Fruit fly (Drosophila melanogaster) whole organism, embryonic: Measurements from ENCODE around the gene Reg-2.
A peak's percentile ranks its signal among the peaks of the same experiment; 100 is the strongest.

Experiments
- Adf1 ChIP-seq: fragments of 200-800 bp; sonication (Bioruptor generic); IDR thresholded peaks from 2 replicates; pipeline ENCODE4 v1.3.6; 2022; ENCODE audit warnings: missing biosample characterization, missing genetic modification characterization
- Blimp-1 ChIP-seq: fragments of 200-800 bp; sonication (Bioruptor generic); optimal IDR thresholded peaks from 3 replicates; lab custom pipeline; 2018; ENCODE audit warnings: missing biosample characterization, missing genetic modification characterization, mild to moderate bottlenecking, moderate library complexity, missing genetic modification reagents
- BtbVII ChIP-seq: fragments of 200-800 bp; sonication (Bioruptor generic); optimal IDR thresholded peaks from 3 replicates; lab custom pipeline; 2017; ENCODE audit warnings: missing biosample characterization, mild to moderate bottlenecking, missing genetic modification characterization
- CG10147 ChIP-seq: fragments of 200-800 bp; sonication (Bioruptor generic); optimal IDR thresholded peaks from 2 replicates; lab custom pipeline; 2019; ENCODE audit warnings: missing biosample characterization, mild to moderate bottlenecking, missing genetic modification characterization, moderate library complexity
- CG10267 ChIP-seq: fragments of 200-800 bp; sonication (Bioruptor generic); optimal IDR thresholded peaks from 2 replicates; lab custom pipeline; 2018; ENCODE audit warnings: missing biosample characterization, mild to moderate bottlenecking, missing genetic modification characterization, moderate library complexity
- CG10565 ChIP-seq: fragments of 200-800 bp; sonication (Bioruptor generic); optimal IDR thresholded peaks from 3 replicates; lab custom pipeline; 2016; ENCODE audit warnings: missing biosample characterization, mild to moderate bottlenecking, missing genetic modification characterization
- CG10979 ChIP-seq: fragments of 200-800 bp; sonication (Bioruptor generic); optimal IDR thresholded peaks from 2 replicates; lab custom pipeline; 2018; ENCODE audit warnings: missing biosample characterization, mild to moderate bottlenecking, missing genetic modification characterization, moderate library complexity
- CG11247 ChIP-seq: fragments of 200-800 bp; sonication (Bioruptor generic); IDR thresholded peaks from 2 replicates; pipeline ENCODE4 v1.3.6; 2022; ENCODE audit warnings: missing biosample characterization, missing genetic modification characterization
- CG11456 ChIP-seq: fragments of 200-800 bp; sonication (Bioruptor generic); IDR thresholded peaks from 3 replicates; pipeline ENCODE4 v1.3.6; 2022; ENCODE audit warnings: missing biosample characterization, missing genetic modification characterization
- CG12071 ChIP-seq: fragments of 200-800 bp; sonication (Bioruptor generic); optimal IDR thresholded peaks from 3 replicates; lab custom pipeline; 2018; ENCODE audit warnings: missing biosample characterization, mild to moderate bottlenecking, missing genetic modification characterization
- CG12744 ChIP-seq: fragments of 200-800 bp; sonication (Bioruptor generic); optimal IDR thresholded peaks from 2 replicates; lab custom pipeline; 2016; ENCODE audit warnings: missing biosample characterization, missing genetic modification characterization
- CG15011 ChIP-seq: fragments of 200-800 bp; sonication (Bioruptor generic); optimal IDR thresholded peaks from 3 replicates; lab custom pipeline; 2018; ENCODE audit warnings: missing biosample characterization, mild to moderate bottlenecking, missing genetic modification characterization
- CG15514 ChIP-seq: fragments of 200-800 bp; sonication (Bioruptor generic); optimal IDR thresholded peaks from 3 replicates; lab custom pipeline; 2017; ENCODE audit warnings: missing biosample characterization, missing genetic modification characterization, mild to moderate bottlenecking, moderate library complexity, missing genetic modification reagents
- CG1647 ChIP-seq: fragments of 200-800 bp; sonication (Bioruptor generic); optimal IDR thresholded peaks from 3 replicates; lab custom pipeline; 2016; ENCODE audit warnings: missing biosample characterization, missing genetic modification characterization
- CG16813 ChIP-seq: fragments of 200-800 bp; sonication (Bioruptor generic); IDR thresholded peaks from 3 replicates; pipeline ENCODE4 v1.3.6; 2022; ENCODE audit warnings: missing biosample characterization, missing genetic modification characterization; ENCODE audit not compliant: partially characterized antibody
- CG18476 ChIP-seq: fragments of 200-800 bp; sonication (Bioruptor generic); optimal IDR thresholded peaks from 2 replicates; lab custom pipeline; 2016; ENCODE audit warnings: missing biosample characterization, mild to moderate bottlenecking, missing genetic modification characterization
- CG30403 ChIP-seq: fragments of 200-800 bp; sonication (Bioruptor generic); optimal IDR thresholded peaks from 3 replicates; lab custom pipeline; 2016; ENCODE audit warnings: missing biosample characterization, missing genetic modification characterization
- CG3163 ChIP-seq: fragments of 200-800 bp; sonication (Bioruptor generic); optimal IDR thresholded peaks from 3 replicates; lab custom pipeline; 2016; ENCODE audit warnings: missing biosample characterization, missing genetic modification characterization
- CG43689 ChIP-seq: fragments of 200-800 bp; sonication (Bioruptor generic); IDR thresholded peaks from 2 replicates; pipeline ENCODE4 v1.3.6; 2022; ENCODE audit warnings: missing biosample characterization, missing genetic modification characterization
- CG5245 ChIP-seq: fragments of 200-800 bp; sonication (Bioruptor generic); optimal IDR thresholded peaks from 3 replicates; lab custom pipeline; 2016; ENCODE audit warnings: missing biosample characterization, missing genetic modification characterization
- CG6254 ChIP-seq: fragments of 200-800 bp; sonication (Bioruptor generic); optimal IDR thresholded peaks from 3 replicates; lab custom pipeline; 2017; ENCODE audit warnings: mild to moderate bottlenecking, missing biosample characterization, missing genetic modification reagents, missing genetic modification characterization
- CG6272 ChIP-seq: fragments of 200-800 bp; sonication (Bioruptor generic); IDR thresholded peaks from 2 replicates; pipeline ENCODE4 v1.3.6; 2022; ENCODE audit warnings: missing biosample characterization, missing genetic modification characterization
- CG6689 ChIP-seq: fragments of 200-800 bp; sonication (Bioruptor generic); IDR thresholded peaks from 2 replicates; pipeline ENCODE4 v1.3.6; 2022; ENCODE audit warnings: missing biosample characterization, missing genetic modification characterization
- CG6791 ChIP-seq: fragments of 200-800 bp; sonication (Bioruptor generic); IDR thresholded peaks from 3 replicates; pipeline ENCODE4 v1.3.6; 2022; ENCODE audit warnings: missing biosample characterization, missing genetic modification characterization; ENCODE audit not compliant: partially characterized antibody
- CG7271 ChIP-seq: fragments of 200-800 bp; sonication (Bioruptor generic); optimal IDR thresholded peaks from 2 replicates; lab custom pipeline; 2018; ENCODE audit warnings: missing biosample characterization, mild to moderate bottlenecking, missing genetic modification characterization, moderate library complexity
- CG7372 ChIP-seq: fragments of 200-800 bp; sonication (Bioruptor generic); IDR thresholded peaks from 2 replicates; pipeline ENCODE4 v1.3.6; 2022; ENCODE audit warnings: missing biosample characterization, missing genetic modification characterization
- CG7786 ChIP-seq: fragments of 200-800 bp; sonication (Bioruptor generic); optimal IDR thresholded peaks from 2 replicates; lab custom pipeline; 2016; ENCODE audit warnings: missing biosample characterization, missing genetic modification characterization
- D ChIP-seq, 2 experiments: fragments of 200-800 bp in 1 of 2; fragments of >200 bp in 1 of 2; sonication (Bioruptor generic) in 1 of 2; optimal IDR thresholded peaks; 2 replicates in 1 of 2; 3 replicates in 1 of 2; lab custom pipeline; 2017; ENCODE audit warnings: mild to moderate bottlenecking in 1 of 2, missing biosample characterization in 1 of 2, missing genetic modification characterization in 1 of 2, missing genetic modification reagents in 1 of 2
- Drgx ChIP-seq: fragments of 200-800 bp; sonication (Bioruptor generic); IDR thresholded peaks from 2 replicates; pipeline ENCODE4 v1.3.6; 2022; ENCODE audit warnings: missing biosample characterization, missing genetic modification characterization
- ERR ChIP-seq: fragments of 200-800 bp; sonication (Bioruptor generic); optimal IDR thresholded peaks from 2 replicates; lab custom pipeline; 2016; ENCODE audit warnings: missing biosample characterization, missing genetic modification characterization
- Hey ChIP-seq: fragments of 200-800 bp; sonication (Bioruptor generic); optimal IDR thresholded peaks from 3 replicates; lab custom pipeline; 2018; ENCODE audit warnings: missing biosample characterization, mild to moderate bottlenecking, missing genetic modification characterization
- Hr3 ChIP-seq: fragments of 200-800 bp; sonication (Bioruptor generic); optimal IDR thresholded peaks from 3 replicates; lab custom pipeline; 2016; ENCODE audit warnings: missing biosample characterization, missing genetic modification characterization
- Max ChIP-seq: fragments of 200-800 bp; sonication (Bioruptor generic); optimal IDR thresholded peaks from 2 replicates; lab custom pipeline; 2016; ENCODE audit warnings: missing biosample characterization, mild to moderate bottlenecking, missing genetic modification characterization
- Oaz ChIP-seq: fragments of 200-800 bp; sonication (Bioruptor generic); IDR thresholded peaks from 2 replicates; pipeline ENCODE4 v1.3.6; 2022; ENCODE audit warnings: missing biosample characterization, missing genetic modification characterization
- Sry-δ ChIP-seq: fragments of 200-800 bp; sonication (Bioruptor generic); optimal IDR thresholded peaks from 2 replicates; lab custom pipeline; 2016; ENCODE audit warnings: missing biosample characterization, missing genetic modification characterization
- YL-1 ChIP-seq: fragments of 200-800 bp; sonication (Bioruptor generic); optimal IDR thresholded peaks from 3 replicates; lab custom pipeline; 2017; ENCODE audit warnings: missing biosample characterization, mild to moderate bottlenecking, missing genetic modification characterization
- ash1 ChIP-seq: fragments of 200-800 bp; sonication (Bioruptor generic); optimal IDR thresholded peaks from 2 replicates; lab custom pipeline; 2018; ENCODE audit warnings: missing biosample characterization, mild to moderate bottlenecking, missing genetic modification characterization
- br ChIP-seq: fragments of >200 bp; optimal IDR thresholded peaks from 2 replicates; lab custom pipeline; 2017
- crol ChIP-seq: fragments of 200-800 bp; sonication (Bioruptor generic); IDR thresholded peaks from 2 replicates; pipeline ENCODE4 v1.3.6; 2022; ENCODE audit warnings: missing biosample characterization, missing genetic modification characterization
- emc ChIP-seq: fragments of 200-800 bp; sonication (Bioruptor generic); optimal IDR thresholded peaks from 2 replicates; lab custom pipeline; 2016; ENCODE audit warnings: missing biosample characterization, missing genetic modification characterization
- fd3F ChIP-seq: fragments of 200-800 bp; sonication (Bioruptor generic); optimal IDR thresholded peaks from 2 replicates; lab custom pipeline; 2018; ENCODE audit warnings: missing biosample characterization, mild to moderate bottlenecking, missing genetic modification characterization, moderate library complexity
- jing ChIP-seq: fragments of 200-800 bp; sonication (Bioruptor generic); optimal IDR thresholded peaks from 2 replicates; lab custom pipeline; 2018; ENCODE audit warnings: missing biosample characterization, mild to moderate bottlenecking, missing genetic modification characterization
- knrl ChIP-seq: fragments of 200-800 bp; sonication (Bioruptor generic); IDR thresholded peaks from 3 replicates; pipeline ENCODE4 v1.3.6; 2022; ENCODE audit warnings: missing biosample characterization, missing genetic modification characterization; ENCODE audit not compliant: partially characterized antibody
- mld ChIP-seq: fragments of 200-800 bp; sonication (Bioruptor generic); IDR thresholded peaks from 3 replicates; pipeline ENCODE4 v1.3.6; 2022; ENCODE audit warnings: missing biosample characterization, missing genetic modification characterization; ENCODE audit not compliant: partially characterized antibody
- sisA ChIP-seq: fragments of 200-800 bp; sonication (Bioruptor generic); IDR thresholded peaks from 2 replicates; pipeline ENCODE4 v1.3.6; 2022; ENCODE audit warnings: missing biosample characterization, missing genetic modification characterization
- tgo ChIP-seq: fragments of 200-800 bp; sonication (Bioruptor generic); IDR thresholded peaks from 3 replicates; pipeline ENCODE4 v1.3.6; 2022; ENCODE audit warnings: missing biosample characterization, missing genetic modification characterization
- ttk ChIP-seq: fragments of 200-800 bp; sonication (Bioruptor generic); IDR thresholded peaks from 2 replicates; pipeline ENCODE4 v2.1.2; 2022; ENCODE audit warnings: missing biosample characterization, missing genetic modification characterization
- twi ChIP-seq: fragments of 200-800 bp; optimal IDR thresholded peaks from 2 replicates; lab custom pipeline; 2019; ENCODE audit warnings: missing biosample characterization, mild to moderate bottlenecking, missing genetic modification characterization, moderate library complexity
- wek ChIP-seq: fragments of 200-800 bp; sonication (Bioruptor generic); optimal IDR thresholded peaks from 3 replicates; lab custom pipeline; 2018; ENCODE audit warnings: missing biosample characterization, mild to moderate bottlenecking, missing genetic modification characterization, moderate library complexity

The Reg-2 gene

dm6 chr3L:615425-616046 lies 9.2 kb upstream of the Reg-2 start (continued):
- TF ChIP-seq fd3F = peak; percentile 68
- TF ChIP-seq CG30403 = peak; percentile 93
- TF ChIP-seq CG7271 (tag; lab: Kevin White, UChicago) = peak; percentile 15
- peak; percentile 91 for TF ChIP-seq Blimp-1 (GFP tag; lab: Kevin White, UChicago)
- peak; percentile 66 for TF ChIP-seq CG12744 (GFP tag; lab: Kevin White, UChicago)
- peak; percentile 88 for TF ChIP-seq tgo (GFP tag; lab: Robert Waterston, UW)
- TF ChIP-seq sisA (GFP tag; lab: Robert Waterston, UW) = peak; percentile 82
- peak; percentile 89 for TF ChIP-seq Hr3 (GFP tag; lab: Kevin White, UChicago)
- TF ChIP-seq CG12071 = peak; percentile 39
- TF ChIP-seq Sry-δ (GFP tag; lab: Kevin White, UChicago) = peak; percentile 58
- TF ChIP-seq br (lab: Kevin White, UChicago) = no peak
- peak; percentile 81 for TF ChIP-seq Drgx (GFP tag; lab: Robert Waterston, UW)
- TF ChIP-seq CG15011 (GFP tag; lab: Kevin White, UChicago) = peak; percentile 65
- TF ChIP-seq BtbVII (GFP tag; lab: Kevin White, UChicago) = peak; percentile 72
- peak; percentile 92 for TF ChIP-seq CG10979 (tag; lab: Kevin White, UChicago)
- peak; percentile 50 for TF ChIP-seq emc (GFP tag; lab: Kevin White, UChicago)
- 0 out of 2 replicates have a peak, but pooled peaks have one; percentile 10 for TF ChIP-seq Adf1 (GFP tag; lab: Robert Waterston, UW)
- peak; percentile 70 for TF ChIP-seq CG7786 (GFP tag; lab: Kevin White, UChicago)
- TF ChIP-seq ash1 (GFP tag; lab: Kevin White, UChicago) = no peak
- peak; percentile 79 for TF ChIP-seq CG6272
- TF ChIP-seq CG15514 (GFP tag; lab: Kevin White, UChicago) = peak; percentile 50
- peak; percentile 79 for TF ChIP-seq CG7372 (GFP tag; lab: Robert Waterston, UW)
- peak; percentile 79 for TF ChIP-seq jing (GFP tag; lab: Kevin White, UChicago)
- no peak for TF ChIP-seq D (optimal IDR thresholded peaks at IDR 0.05; lab: Kevin White, UChicago)
- TF ChIP-seq D (GFP tag; optimal IDR thresholded peaks at IDR 0.05; lab: Kevin White, UChicago) = peak; percentile 82
- TF ChIP-seq ttk (GFP tag; lab: Robert Waterston, UW) = peak; percentile 92
- TF ChIP-seq ERR (GFP tag; lab: Kevin White, UChicago) = peak; percentile 64
- TF ChIP-seq Oaz (GFP tag; lab: Robert Waterston, UW) = peak; percentile 78
- peak; percentile 85 for TF ChIP-seq CG6254 (GFP tag; lab: Kevin White, UChicago)
- TF ChIP-seq CG10267 (tag; lab: Kevin White, UChicago) = peak; percentile 79
- peak; percentile 38; the same call in 1 of the 2 replicates for TF ChIP-seq crol (GFP tag; lab: Robert Waterston, UW)
- peak; percentile 72 for TF ChIP-seq CG11247 (GFP tag; lab: Robert Waterston, UW)
- TF ChIP-seq CG18476 (GFP tag; lab: Kevin White, UChicago) = peak; percentile 87
- TF ChIP-seq CG1647 (GFP tag; lab: Kevin White, UChicago) = peak; percentile 74
- peak; percentile 70 for TF ChIP-seq CG10147 (GFP tag; lab: Kevin White, UChicago)
- peak; percentile 26 for TF ChIP-seq wek (GFP tag; lab: Kevin White, UChicago)
- TF ChIP-seq CG6689 (GFP tag; lab: Robert Waterston, UW) = peak; percentile 92
- TF ChIP-seq Max (GFP tag; lab: Kevin White, UChicago) = peak; percentile 87
- TF ChIP-seq CG16813 (GFP tag; lab: Robert Waterston, UW) = no peak
- TF ChIP-seq twi (tag; lab: Kevin White, UChicago) = peak; percentile 30
- TF ChIP-seq CG6791 (GFP tag; lab: Robert Waterston, UW) = no peak
- no peak for TF ChIP-seq YL-1 (GFP tag; lab: Kevin White, UChicago)
- peak; percentile 67 for TF ChIP-seq CG11456 (GFP tag; lab: Robert Waterston, UW)
- TF ChIP-seq knrl (GFP tag; lab: Robert Waterston, UW) = no peak
- TF ChIP-seq mld (GFP tag; lab: Robert Waterston, UW) = no peak
- TF ChIP-seq Hey (tag; lab: Kevin White, UChicago) = peak; percentile 4
- TF ChIP-seq CG43689 (GFP tag; lab: Robert Waterston, UW) = peak; percentile 82
- peak; percentile 34 for TF ChIP-seq CG10565
- peak; percentile 87 for TF ChIP-seq CG5245 (GFP tag; lab: Kevin White, UChicago)
- TF ChIP-seq CG3163 (GFP tag; lab: Kevin White, UChicago) = peak; percentile 69
